Fruit fly (Drosophila melanogaster) whole organism: ENCODE results near the gene CG14015.

ENCODE experiments used
- CG8478 ChIP-seq: fragments of >200 bp; optimal IDR thresholded peaks from 2 replicates; lab custom pipeline; 2018; ENCODE audit warnings: inconsistent platforms
- Dll ChIP-seq: fragments of >200 bp; optimal IDR thresholded peaks from 2 replicates; lab custom pipeline; 2017
- EcR ChIP-seq, 2 experiments: fragments of >200 bp; optimal IDR thresholded peaks; 2 replicates each; lab custom pipeline; 2017; ENCODE audit warnings: missing biosample characterization in 2 of 2, missing genetic modification characterization in 2 of 2, missing genetic modification reagents in 2 of 2
- pan ChIP-seq: fragments of >200 bp; optimal IDR thresholded peaks from 2 replicates; lab custom pipeline; 2017
- psq ChIP-seq: fragments of >200 bp; optimal IDR thresholded peaks from 2 replicates; lab custom pipeline; 2017
- usp ChIP-seq: fragments of >200 bp; optimal IDR thresholded peaks from 2 replicates; lab custom pipeline; 2017; ENCODE audit warnings: missing biosample characterization, missing genetic modification characterization, mixed read lengths

CG14015 gene

dm6 chr2L:5496468-5497093, 42.4 kb downstream of the CG14015 start:
- TF ChIP-seq CG8478 (lab: Kevin White, UChicago) (no peak), pan (lab: Kevin White, UChicago) (no peak), Dll (no peak), psq (lab: Kevin White, UChicago) (no peak), usp (GFP tag; lab: Kevin White, UChicago) (no peak), EcR (GFP tag; optimal IDR thresholded peaks at IDR 0.05; lab: Kevin White, UChicago) (no peak)

dm6 chr2L:5494808-5495356, 44.1 kb downstream of the CG14015 start:
- TF ChIP-seq CG8478 (lab: Kevin White, UChicago) (no peak), EcR (GFP tag; optimal IDR thresholded peaks at IDR 0.05; lab: Kevin White, UChicago) (no peak), Dll (no peak), usp (GFP tag; lab: Kevin White, UChicago) (no peak), psq (lab: Kevin White, UChicago) (no peak), pan (lab: Kevin White, UChicago) (no peak)

dm6 chr2L:5493907-5494404, 45.0 kb downstream of the CG14015 start:
- no peak for TF ChIP-seq pan (lab: Kevin White, UChicago)
- no peak for TF ChIP-seq usp (GFP tag; lab: Kevin White, UChicago)
- TF ChIP-seq EcR (GFP tag; optimal IDR thresholded peaks at IDR 0.05; lab: Kevin White, UChicago) = no peak
- no peak for TF ChIP-seq Dll
- no peak for TF ChIP-seq CG8478 (lab: Kevin White, UChicago)
- no peak for TF ChIP-seq psq (lab: Kevin White, UChicago)

- TF ChIP-seq pan (lab: Kevin White, UChicago) (no peak), psq (lab: Kevin White, UChicago) (no peak)
These were observed 46.1 kb downstream of the CG14015 start for dm6 chr2L:5492924-5493323.

dm6 chr2L:5491220-5491619, 47.8 kb downstream of the CG14015 start:
- TF ChIP-seq psq (lab: Kevin White, UChicago) = no peak
- no peak for TF ChIP-seq CG8478 (lab: Kevin White, UChicago)

dm6 chr2L:5489757-5490359, 49.1 kb downstream of the CG14015 start:
- TF ChIP-seq CG8478 (lab: Kevin White, UChicago) (no peak), pan (lab: Kevin White, UChicago) (no peak), EcR (GFP tag; optimal IDR thresholded peaks at IDR 0.05; lab: Kevin White, UChicago) (no peak), Dll (no peak), psq (lab: Kevin White, UChicago) (no peak), usp (GFP tag; lab: Kevin White, UChicago) (no peak)

dm6 chr2L:5489084-5489617, 49.8 kb downstream of the CG14015 start:
- TF ChIP-seq psq (lab: Kevin White, UChicago) = no peak
